Worm (Caenorhabditis elegans) whole organism, L3 larva: ENCODE results near the gene str-14.

ENCODE experiments used
- egl-27 ChIP-seq: sonication (generic microtip); optimal IDR thresholded peaks from 4 replicates; lab custom pipeline; 2017; ENCODE audit warnings: missing biosample characterization, missing genetic modification reagents, missing genetic modification characterization
- nhr-76 ChIP-seq: fragments of 150-350 bp; sonication (generic microtip); optimal IDR thresholded peaks from 5 replicates; lab custom pipeline; 2014; ENCODE audit warnings: missing biosample characterization, missing genetic modification characterization
- pqm-1 ChIP-seq: fragments of 150-350 bp; optimal IDR thresholded peaks from 2 replicates; lab custom pipeline; 2017; ENCODE audit warnings: missing biosample characterization, missing genetic modification characterization, inconsistent platforms
- tbx-2 ChIP-seq: sonication (generic microtip); optimal IDR thresholded peaks from 2 replicates; lab custom pipeline; 2016; ENCODE audit warnings: mild to moderate bottlenecking, missing genetic modification characterization, missing compliant biosample characterization
- ztf-4 ChIP-seq: fragments of 150-350 bp; optimal IDR thresholded peaks from 2 replicates; lab custom pipeline; 2014; ENCODE audit warnings: missing biosample characterization, missing genetic modification characterization

DNA sequence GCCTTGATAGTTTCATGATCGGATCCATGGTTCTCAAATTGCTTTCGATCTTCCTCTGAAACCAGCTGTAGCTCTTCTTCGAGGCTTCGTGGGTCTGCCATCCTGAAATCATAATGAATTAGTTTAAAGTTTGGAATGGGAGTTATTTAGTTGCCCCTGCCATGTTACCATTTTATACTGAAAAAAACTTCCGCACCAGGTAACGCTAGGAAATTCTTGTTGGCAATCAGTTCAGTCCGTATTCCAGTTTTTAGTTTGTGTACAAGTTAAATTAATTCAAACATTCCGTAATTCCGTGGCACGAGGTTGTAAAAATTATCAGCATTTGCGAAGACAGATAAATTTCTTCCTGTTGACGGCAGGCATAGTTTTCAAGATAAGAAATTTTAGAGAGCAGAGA lies 32.5 kb upstream of the str-14 start, which contains the start of gene Y32B12A.5:
- TF ChIP-seq pqm-1 (tag; lab: Kevin White, UChicago) (no peak), egl-27 (no peak), nhr-76 (tag; lab: Kevin White, UChicago) (no peak), ztf-4 (no peak), tbx-2 (tag; lab: Kevin White, UChicago) (no peak)
